Worm (Caenorhabditis elegans): ENCODE data around the gene W02D7.6.

The W02D7.6 gene

DNA sequence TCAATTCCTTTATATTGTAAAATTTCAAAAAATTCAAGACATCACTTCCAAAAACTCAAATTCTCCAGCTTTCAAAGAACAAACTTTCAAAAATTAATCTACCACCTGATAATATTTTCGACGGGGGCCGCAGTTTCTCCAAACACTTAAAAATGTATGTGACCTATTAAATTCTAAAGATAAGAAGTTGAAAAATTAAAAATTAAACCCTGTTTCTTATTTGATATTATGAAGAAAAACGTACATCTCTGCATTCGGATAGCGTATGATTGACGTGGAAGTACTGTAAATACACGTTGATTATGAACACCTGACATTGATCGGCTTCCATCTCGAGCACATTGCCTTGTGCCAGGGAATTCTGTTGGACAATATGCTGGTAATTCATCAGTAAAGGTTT is 4.6 kb upstream of the W02D7.6 start:
- TF ChIP-seq gmeb-2 (tag; optimal IDR thresholded peaks at IDR 0.05) (no peak), elt-2 (tag; optimal IDR thresholded peaks at IDR 0.05) (no peak), ceh-30 (tag; optimal IDR thresholded peaks at IDR 0.05) (no peak), mec-3 (tag; optimal IDR thresholded peaks at IDR 0.05; ENCODE audit: borderline replicate concordance) (no peak), unc-3 (GFP tag; conservative IDR thresholded peaks at IDR 0.05) (no peak), unc-3 (tag; optimal IDR thresholded peaks at IDR 0.05) (no peak), K09A11.1 (tag; optimal IDR thresholded peaks at IDR 0.05; ENCODE audit: insufficient read depth) (no peak), ztf-16 (tag; optimal IDR thresholded peaks at IDR 0.05) (no peak), ceh-48 (tag; optimal IDR thresholded peaks at IDR 0.05) (no peak), nhr-11 (tag; optimal IDR thresholded peaks at IDR 0.05) (no peak), ttx-3 (tag; optimal IDR thresholded peaks at IDR 0.05) (no peak), hlh-13 (GFP tag; optimal IDR thresholded peaks at IDR 0.05) (no peak)

DNA sequence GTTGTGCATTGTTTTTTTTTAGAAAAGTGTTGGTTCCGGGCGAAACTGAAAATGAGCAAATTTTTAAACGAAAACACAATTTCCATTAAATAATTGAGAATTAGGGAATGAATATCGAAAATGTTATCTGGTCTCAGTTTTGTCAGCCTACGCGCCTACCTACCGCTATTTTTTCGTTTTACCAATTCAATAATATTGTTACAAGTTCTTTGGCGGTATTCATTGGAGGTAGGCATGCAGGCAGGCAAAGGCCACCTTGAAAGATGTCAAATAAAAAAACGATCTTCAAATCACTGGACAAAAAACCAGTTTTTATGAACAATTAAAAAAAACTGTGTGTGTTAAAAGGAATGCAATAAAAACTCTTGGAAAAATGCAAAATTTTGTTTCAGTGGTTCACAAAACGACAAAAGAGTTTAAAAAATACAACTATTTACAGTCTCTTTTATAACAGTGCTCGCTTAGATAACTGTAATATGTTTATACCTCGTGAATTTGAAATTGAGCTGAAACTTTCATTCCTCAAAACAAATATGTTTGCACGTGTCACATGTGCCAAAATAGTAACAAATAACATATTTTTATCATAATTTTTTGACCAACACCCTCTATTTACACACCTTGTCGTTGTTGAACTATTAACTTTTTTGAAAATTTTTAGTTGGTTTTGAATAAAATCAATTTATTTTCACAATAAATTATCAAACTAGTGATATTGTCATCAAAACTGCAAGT is 3.3 kb upstream of the W02D7.6 start, which contains the start of gene W02D7.11:
Gene W02D7.11 (minus strand): TSS at position 51 of the 735 bp plus-strand sequence.
- TF ChIP-seq pat-9 (tag; optimal IDR thresholded peaks at IDR 0.05) (no peak), hlh-6 (tag; optimal IDR thresholded peaks at IDR 0.05) (no peak), ceh-18 (tag; optimal IDR thresholded peaks at IDR 0.05) (no peak), pax-1 (tag; optimal IDR thresholded peaks at IDR 0.05) (no peak), ceh-19 (GFP tag; optimal IDR thresholded peaks at IDR 0.05) (no peak), nhr-232 (tag; optimal IDR thresholded peaks at IDR 0.05) (no peak), elt-2 (tag; optimal IDR thresholded peaks at IDR 0.05) (no peak), T23F11.4 (GFP tag; optimal IDR thresholded peaks at IDR 0.05) (no peak), nhr-11 (tag; optimal IDR thresholded peaks at IDR 0.05) (no peak), rnt-1 (tag; optimal IDR thresholded peaks at IDR 0.05) (no peak), ceh-31 (tag; optimal IDR thresholded peaks at IDR 0.05) (no peak), odd-2 (tag; optimal IDR thresholded peaks at IDR 0.05) (no peak)

DNA sequence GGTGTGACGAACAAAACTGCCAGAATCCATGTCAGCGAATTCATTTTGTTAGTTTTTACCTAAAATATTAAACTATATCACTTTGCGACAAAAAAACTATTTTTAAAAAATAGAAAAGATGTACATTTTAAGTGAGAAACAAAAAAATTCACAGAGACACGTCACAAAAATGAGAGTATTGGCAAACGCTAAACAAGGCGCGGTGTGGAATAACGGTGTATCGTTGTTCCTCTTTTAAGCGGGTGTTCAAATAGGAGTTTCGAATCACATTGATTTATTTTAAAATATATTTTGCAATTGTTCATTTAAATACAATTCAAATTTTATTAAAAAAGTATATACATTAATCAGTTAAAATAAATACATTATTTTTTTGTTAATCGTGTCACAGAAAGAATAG is 1.2 kb upstream of the W02D7.6 start, which contains the start of gene sel-9:
Gene sel-9 (minus strand): TSS at position 59 of the 400 bp plus-strand sequence.
- TF ChIP-seq syd-9 (tag; optimal IDR thresholded peaks at IDR 0.05) (no peak), ceh-14 (tag; optimal IDR thresholded peaks at IDR 0.05) (no peak), pqm-1 (tag; optimal IDR thresholded peaks at IDR 0.05) (no peak), hlh-30 (tag; optimal IDR thresholded peaks at IDR 0.05; ENCODE audit: insufficient read depth) (no peak), tbx-7 (tag; optimal IDR thresholded peaks at IDR 0.05) (no peak), elt-2 (tag; optimal IDR thresholded peaks at IDR 0.05) (peak; percentile 6)

DNA sequence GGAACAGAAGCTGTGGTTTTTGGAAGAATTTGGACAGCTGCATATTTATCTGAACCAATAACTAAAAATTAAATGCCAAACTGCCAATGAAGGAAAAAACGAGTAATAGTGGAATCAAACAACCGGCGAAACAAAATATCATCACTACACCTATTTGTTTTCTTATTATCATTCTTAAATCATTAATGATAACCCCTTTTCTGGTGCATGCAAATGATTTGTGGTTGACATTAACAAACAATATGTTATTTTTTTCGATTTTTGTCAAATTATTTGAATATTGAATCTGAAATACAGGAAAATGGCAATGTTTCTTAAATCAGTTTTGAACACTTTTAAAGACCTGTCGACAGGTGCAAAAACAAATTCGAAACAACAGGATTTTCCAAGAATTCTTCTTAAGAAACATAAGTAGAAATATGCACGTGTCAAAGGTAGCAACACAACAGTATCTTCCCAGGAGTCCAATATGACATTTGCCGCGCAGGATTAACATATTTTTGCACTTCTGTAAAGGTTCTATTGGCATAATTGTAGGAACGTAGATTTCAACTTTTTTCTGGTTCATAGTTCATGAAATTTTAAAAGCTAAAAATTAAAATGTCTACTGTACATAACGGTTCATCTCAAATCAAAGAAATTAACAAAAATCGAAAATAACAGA is 2.0 kb downstream of the W02D7.6 start, which contains the start of gene W02D7.5:
Gene W02D7.5 (minus strand): TSS at position 51 of the 664 bp plus-strand sequence.
- no peak for TF ChIP-seq pha-2 (tag; optimal IDR thresholded peaks at IDR 0.05)
- TF ChIP-seq syd-9 (tag; optimal IDR thresholded peaks at IDR 0.05): no peak
- no peak for TF ChIP-seq nfya-1 (tag; optimal IDR thresholded peaks at IDR 0.05)
- no peak for TF ChIP-seq ceh-45 (GFP tag; IDR thresholded peaks at IDR 0.05)
- no peak for TF ChIP-seq K02D7.2 (tag; optimal IDR thresholded peaks at IDR 0.05)
- TF ChIP-seq ceh-30 (tag; optimal IDR thresholded peaks at IDR 0.05): no peak
- TF ChIP-seq hlh-15 (tag; optimal IDR thresholded peaks at IDR 0.05): no peak
- no peak for TF ChIP-seq zip-5 (tag; optimal IDR thresholded peaks at IDR 0.05)
- TF ChIP-seq Y22D7AL.16 (tag; optimal IDR thresholded peaks at IDR 0.05): no peak
- no peak for TF ChIP-seq ref-2 (tag; optimal IDR thresholded peaks at IDR 0.05)
- TF ChIP-seq K09A11.1 (tag; optimal IDR thresholded peaks at IDR 0.05; ENCODE audit: insufficient read depth): no peak
- TF ChIP-seq T23F11.4 (GFP tag; optimal IDR thresholded peaks at IDR 0.05): no peak

Measured in whole organism, late embryonic.